Fruit fly (Drosophila melanogaster) whole organism, adult: ENCODE data around the gene CG40470.

Experiments used
- CG11617 ChIP-seq: fragments of 200-800 bp; sonication (Bioruptor generic); optimal IDR thresholded peaks from 2 replicates; lab custom pipeline; 2017; ENCODE audit warnings: mild to moderate bottlenecking, missing biosample characterization, missing genetic modification reagents, missing genetic modification characterization
- CG33017 ChIP-seq: fragments of 200-800 bp; sonication (Bioruptor generic); optimal IDR thresholded peaks from 2 replicates; lab custom pipeline; 2018; ENCODE audit warnings: missing biosample characterization, mild to moderate bottlenecking, missing genetic modification characterization, moderate library complexity
- Mnt ChIP-seq: fragments of 200-800 bp; sonication (Bioruptor generic); optimal IDR thresholded peaks from 2 replicates; lab custom pipeline; 2016; ENCODE audit warnings: missing biosample characterization, mild to moderate bottlenecking, missing genetic modification characterization

DNA sequence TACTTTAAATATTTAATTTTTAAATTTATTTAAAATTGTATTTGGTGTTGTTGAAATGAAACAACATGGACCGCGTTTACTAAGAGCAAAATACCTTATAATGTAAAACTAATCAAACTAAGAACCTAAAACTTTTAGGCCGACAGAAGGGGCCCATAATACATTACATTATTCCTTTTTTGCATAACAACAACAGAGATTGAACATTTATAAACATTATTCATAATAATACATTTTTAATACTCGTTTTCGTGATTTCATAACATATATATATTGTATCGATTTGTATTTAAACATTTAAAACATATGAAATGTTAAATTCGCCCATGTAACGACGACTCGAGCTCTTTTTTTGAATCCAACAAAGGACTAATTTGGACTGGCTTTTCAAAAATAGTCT, at the start of gene CG40470:
- no peak for TF ChIP-seq Mnt (GFP tag; lab: Kevin White, UChicago)
- TF ChIP-seq CG11617 (GFP tag; lab: Kevin White, UChicago): no peak
- TF ChIP-seq CG33017 (tag; lab: Kevin White, UChicago): no peak
